Fruit fly (Drosophila melanogaster) Kc167 (cell line): Measurements from ENCODE around the gene CG42266.

Experiments
- Myc ChIP-seq: fragments of >200 bp; optimal IDR thresholded peaks from 2 replicates; lab custom pipeline; 2017; ENCODE audit warnings: missing external identifiers
- Sin3A ChIP-seq: fragments of >200 bp; optimal IDR thresholded peaks from 2 replicates; lab custom pipeline; 2018; ENCODE audit warnings: missing external identifiers
- h ChIP-seq: fragments of >200 bp; optimal IDR thresholded peaks from 3 replicates; lab custom pipeline; 2018; ENCODE audit warnings: missing external identifiers
- insv ChIP-seq: fragments of >200 bp; optimal IDR thresholded peaks from 3 replicates; lab custom pipeline; 2018; ENCODE audit warnings: missing external identifiers
- psq ChIP-seq: fragments of >200 bp; optimal IDR thresholded peaks from 2 replicates; lab custom pipeline; 2017; ENCODE audit warnings: missing external identifiers
- ttk ChIP-seq: sonication (Bioruptor generic); optimal IDR thresholded peaks from 2 replicates; lab custom pipeline; 2017; ENCODE audit warnings: missing external identifiers

CG42266 gene

DNA sequence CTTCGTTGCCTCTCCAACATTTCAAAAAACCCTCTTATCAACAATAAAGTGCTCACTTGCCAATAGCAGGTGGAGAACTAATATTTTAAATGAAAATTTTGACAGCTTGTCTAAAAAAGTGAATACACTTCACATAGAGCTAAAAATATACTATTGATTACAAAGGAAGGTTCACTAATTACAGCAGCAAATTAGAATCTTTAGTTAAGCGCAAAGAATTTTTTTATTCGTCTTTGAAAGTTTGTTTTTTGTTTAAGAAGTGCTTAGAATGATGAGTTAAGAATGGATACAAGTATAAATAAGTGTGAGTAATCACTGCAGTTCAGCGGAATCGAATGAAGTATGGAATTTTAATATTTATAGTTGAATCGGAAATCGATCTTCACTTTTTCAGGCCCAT, 2.1 kb upstream of the CG42266 start, which contains the start of gene CG44405:
Gene CG44405 (minus strand): TSS at position 101 of the 400 bp plus-strand sequence.
- no peak for TF ChIP-seq psq (lab: Kevin White, UChicago)
- TF ChIP-seq ttk: no peak
- no peak for TF ChIP-seq Sin3A
- no peak for TF ChIP-seq insv
- no peak for TF ChIP-seq h
- TF ChIP-seq Myc (lab: Kevin White, UChicago): no peak

DNA sequence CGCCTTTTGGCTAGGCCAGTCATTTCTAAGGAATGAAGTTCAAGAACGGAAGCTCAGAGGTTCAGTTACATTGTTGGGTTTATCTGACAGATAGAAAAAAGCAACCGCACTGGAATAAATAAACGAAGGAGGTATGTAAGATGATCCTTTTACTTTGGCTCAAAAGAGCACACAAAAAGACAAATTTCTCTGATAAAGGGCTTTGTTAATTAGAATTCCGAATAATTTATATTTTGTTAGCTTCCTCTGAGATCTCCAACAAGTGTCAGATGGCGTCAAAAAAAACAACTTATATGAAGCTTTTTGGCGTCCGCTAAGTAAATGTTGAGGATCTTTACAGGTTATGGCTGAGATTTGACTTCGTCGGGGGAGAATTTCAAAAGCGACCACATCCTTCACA, 2.4 kb downstream of the CG42266 start, which contains the start of gene CG31817:
Gene CG31817 (minus strand): TSS at position 101 of the 400 bp plus-strand sequence.
- no peak for TF ChIP-seq Myc (lab: Kevin White, UChicago)
- TF ChIP-seq h: no peak
- TF ChIP-seq insv: no peak
- no peak for TF ChIP-seq ttk
- no peak for TF ChIP-seq psq (lab: Kevin White, UChicago)
- no peak for TF ChIP-seq Sin3A

DNA sequence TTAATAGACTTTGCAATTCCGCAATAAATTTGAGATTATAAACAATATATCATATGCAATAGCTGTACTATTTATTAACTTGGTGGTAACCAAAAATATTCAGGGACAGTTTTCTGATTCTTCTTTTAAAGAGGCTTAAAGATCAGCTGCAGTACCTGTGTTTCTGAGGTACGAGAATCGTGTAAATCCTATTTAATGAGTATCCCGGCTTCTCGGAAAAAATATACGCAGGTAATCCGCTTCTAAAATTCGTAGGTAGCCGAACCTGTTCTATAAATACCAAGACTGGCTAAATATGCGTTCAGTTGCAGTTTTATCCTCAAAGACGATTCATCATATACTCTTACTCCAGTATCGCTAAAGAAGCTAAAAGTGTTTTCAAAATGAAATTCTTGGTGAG, 10.5 kb downstream of the CG42266 start, which contains the start of gene CG4440:
Gene CG4440 (plus strand): TSS at position 301 of the 400 bp plus-strand sequence.
- no peak for TF ChIP-seq h
- no peak for TF ChIP-seq insv
- TF ChIP-seq Myc (lab: Kevin White, UChicago): no peak
- TF ChIP-seq psq (lab: Kevin White, UChicago): no peak
- TF ChIP-seq Sin3A: no peak
- TF ChIP-seq ttk: no peak

- TF ChIP-seq ttk: no peak
- no peak for TF ChIP-seq Sin3A
- no peak for TF ChIP-seq psq (lab: Kevin White, UChicago)
- no peak for TF ChIP-seq Myc (lab: Kevin White, UChicago)
- TF ChIP-seq insv: no peak
- TF ChIP-seq h: no peak
These were observed 11.1 kb downstream of the CG42266 start, which contains the start of gene mRpL4 for dm6 chr2L:16329102-16329520. TSS of gene mRpL4 (minus strand) at chr2L:16329132.

- TF ChIP-seq psq (lab: Kevin White, UChicago) (no peak), Myc (lab: Kevin White, UChicago) (no peak), h (no peak), Sin3A (no peak), ttk (no peak), insv (no peak)
These were observed 13.3 kb downstream of the CG42266 start, which contains the start of gene CG4278 for dm6 chr2L:16326892-16327291. TSS of gene CG4278 (plus strand) at chr2L:16327069.

DNA sequence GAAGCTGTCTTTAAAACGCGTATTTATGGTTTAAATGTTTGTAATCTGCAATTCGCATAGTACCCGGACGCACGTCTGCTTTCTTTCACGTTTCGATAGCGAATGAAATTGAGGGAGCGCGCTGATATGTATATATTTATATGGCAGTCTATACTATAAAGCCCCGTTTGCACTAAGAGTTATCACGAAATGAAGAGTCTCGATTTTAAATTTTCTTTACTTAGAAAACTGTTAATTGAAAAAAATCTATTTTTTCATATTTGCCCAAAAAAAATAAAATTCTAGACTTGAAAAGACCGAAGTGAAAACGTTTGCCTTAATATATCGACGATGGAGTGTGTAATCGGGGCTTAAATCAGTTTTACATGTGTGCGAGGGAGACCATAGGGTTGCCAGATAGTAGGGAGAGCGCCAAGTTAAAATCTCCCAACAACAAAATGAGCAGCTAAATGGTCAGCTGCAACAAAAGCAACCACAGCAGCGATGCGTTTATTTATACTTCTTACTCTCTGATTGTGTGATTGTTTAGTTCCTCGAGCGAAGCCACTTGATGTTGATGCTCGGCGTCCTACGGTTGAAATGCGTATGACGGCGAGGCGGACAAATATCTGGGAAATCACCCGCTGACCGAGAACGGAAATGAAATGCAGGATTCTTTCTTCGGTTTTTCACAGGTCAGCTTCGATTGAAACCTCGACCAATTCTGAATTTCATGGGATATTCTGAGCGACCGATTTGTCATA, 14.5 kb downstream of the CG42266 start, which contains the start of gene cact:
Gene cact (minus strand): TSS at position 693 of the 743 bp plus-strand sequence.
- no peak for TF ChIP-seq Myc (lab: Kevin White, UChicago)
- TF ChIP-seq psq (lab: Kevin White, UChicago): no peak
- no peak for TF ChIP-seq ttk
- no peak for TF ChIP-seq insv
- no peak for TF ChIP-seq h
- no peak for TF ChIP-seq Sin3A

DNA sequence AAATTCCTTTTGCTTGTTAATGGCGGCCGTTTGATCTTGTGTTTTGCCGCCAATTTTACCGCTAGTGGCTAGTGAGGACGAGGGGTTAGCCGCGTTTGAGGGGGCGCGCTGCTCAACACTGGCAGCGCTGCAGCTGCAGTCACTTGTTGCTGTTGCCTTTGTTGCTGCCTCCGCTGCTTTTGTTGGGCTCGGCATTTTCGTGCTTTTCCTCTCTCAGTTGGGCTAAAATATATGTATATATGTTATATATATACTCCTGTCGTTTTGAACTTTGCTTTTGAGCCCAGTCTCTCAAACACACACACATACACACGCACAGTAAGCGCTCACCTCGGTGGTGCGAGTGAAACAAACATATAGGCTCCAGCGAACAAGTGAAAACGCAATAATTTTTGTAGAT, 15.3 kb downstream of the CG42266 start:
- TF ChIP-seq Myc (lab: Kevin White, UChicago) (no peak), psq (lab: Kevin White, UChicago) (no peak), Sin3A (no peak), insv (no peak), ttk (no peak), h (no peak)

DNA sequence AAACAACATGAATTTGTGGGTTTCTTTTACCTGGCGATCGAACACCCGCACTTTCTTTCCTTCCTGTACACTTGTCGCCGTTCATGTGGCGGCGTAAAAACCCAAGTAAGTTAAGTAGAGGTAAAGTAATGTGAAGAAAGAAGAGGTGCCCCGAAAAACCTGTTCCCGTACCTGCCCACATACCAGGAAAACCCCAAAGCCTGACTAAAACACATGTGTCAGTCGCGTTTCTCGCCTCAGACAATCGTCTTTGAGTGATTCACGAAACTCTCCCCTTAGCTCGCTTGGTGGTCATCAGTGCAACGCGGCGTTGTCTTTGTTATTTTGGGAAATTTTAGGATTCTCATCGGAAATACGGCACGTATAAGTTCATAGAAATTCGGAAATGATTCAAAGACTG, 16.6 kb downstream of the CG42266 start:
- TF ChIP-seq Myc (lab: Kevin White, UChicago) (no peak), h (no peak), ttk (no peak), insv (no peak), Sin3A (no peak), psq (lab: Kevin White, UChicago) (no peak)

DNA sequence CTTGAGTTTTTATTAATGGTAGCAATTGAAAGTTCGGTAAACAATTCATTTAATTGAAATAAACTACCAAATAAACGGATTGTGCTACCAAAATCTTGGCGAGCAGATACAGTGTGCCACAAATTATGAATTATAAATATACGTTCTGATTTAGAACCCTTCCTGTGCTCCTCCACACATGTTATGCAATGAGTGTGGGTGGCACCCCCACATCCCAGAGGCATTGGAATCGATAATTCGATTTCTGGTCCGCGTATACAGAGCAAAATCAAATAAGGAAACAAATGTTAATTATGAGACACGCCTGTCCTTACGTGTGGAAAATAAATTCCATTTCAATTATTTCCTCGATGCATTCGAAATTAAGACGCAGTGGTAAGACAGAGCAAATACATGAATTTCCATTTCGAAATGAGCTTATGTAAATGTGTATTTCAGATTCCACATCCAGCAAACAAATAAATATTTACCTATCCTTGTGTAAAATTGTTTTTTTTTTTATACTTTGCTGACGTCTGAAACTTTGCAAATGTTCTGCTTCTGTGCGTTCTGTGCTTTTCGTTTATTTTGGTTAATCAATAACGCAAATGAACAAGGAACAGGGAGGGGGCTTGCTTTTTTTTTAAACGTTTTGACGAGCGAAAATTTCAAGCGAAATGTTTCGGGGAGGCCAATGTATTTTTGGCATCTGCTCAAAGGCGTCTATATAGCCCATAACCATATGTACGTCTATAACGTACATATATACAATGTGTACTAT, 18.1 kb downstream of the CG42266 start:
- TF ChIP-seq Sin3A (no peak), psq (lab: Kevin White, UChicago) (no peak), Myc (lab: Kevin White, UChicago) (no peak), insv (no peak), h (no peak), ttk (no peak)

DNA sequence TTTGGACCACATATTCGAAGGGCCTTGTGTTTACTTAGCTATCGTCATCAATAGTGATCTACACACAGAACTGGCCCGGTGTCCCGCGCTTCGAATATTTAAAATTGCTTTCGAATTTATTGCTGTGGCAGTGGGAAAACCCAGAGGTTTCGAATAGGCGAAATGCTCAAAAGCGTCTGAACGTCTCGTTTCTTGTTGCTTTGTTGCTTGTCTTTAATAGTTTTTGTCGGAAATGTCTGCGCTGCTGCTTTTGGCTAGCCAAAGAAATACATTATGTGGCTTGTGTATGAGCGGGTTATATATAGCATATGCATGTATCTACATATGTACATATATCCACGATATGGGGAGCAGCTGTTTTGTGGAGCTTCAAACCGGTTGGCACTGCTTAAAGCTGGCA, 19.0 kb downstream of the CG42266 start:
- TF ChIP-seq psq (lab: Kevin White, UChicago) (no peak), Myc (lab: Kevin White, UChicago) (no peak), insv (no peak), h (no peak), ttk (no peak), Sin3A (no peak)

DNA sequence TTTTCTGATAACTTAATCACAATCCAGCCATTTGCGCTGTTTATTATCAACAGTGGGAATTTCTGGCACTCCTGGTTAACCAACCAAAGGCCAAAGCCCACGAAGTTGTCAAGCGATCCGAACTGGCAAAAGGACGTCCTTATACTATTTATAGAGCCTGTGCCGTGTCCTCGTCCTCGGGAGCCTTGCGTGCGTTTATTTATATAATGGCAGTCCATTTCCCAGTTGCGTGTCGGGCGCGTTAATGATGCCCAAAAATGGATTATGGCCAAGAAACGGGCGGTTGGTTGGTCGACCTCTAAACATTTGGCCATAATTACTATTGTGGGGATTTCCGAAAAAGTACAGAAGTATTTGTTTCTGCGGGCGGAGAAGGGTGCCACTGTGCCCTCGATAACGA, 19.7 kb downstream of the CG42266 start:
- no peak for TF ChIP-seq insv
- TF ChIP-seq h: no peak
- no peak for TF ChIP-seq Myc (lab: Kevin White, UChicago)
- no peak for TF ChIP-seq psq (lab: Kevin White, UChicago)
- TF ChIP-seq Sin3A: no peak
- TF ChIP-seq ttk: no peak

- TF ChIP-seq ttk: no peak
- TF ChIP-seq Sin3A: no peak
- no peak for TF ChIP-seq h
- TF ChIP-seq psq (lab: Kevin White, UChicago): no peak
- TF ChIP-seq Myc (lab: Kevin White, UChicago): no peak
- TF ChIP-seq insv: no peak
These were observed 20.4 kb downstream of the CG42266 start for dm6 chr2L:16319743-16320142.
